Fruit fly (Drosophila melanogaster): Measurements from ENCODE around the gene CG46439.
"Not testable (repeated sequence)": the region's sequence is repeated elsewhere in the genome, so short reads cannot be mapped to it uniquely, and the experiment has no call there.

The CG46439 gene

DNA sequence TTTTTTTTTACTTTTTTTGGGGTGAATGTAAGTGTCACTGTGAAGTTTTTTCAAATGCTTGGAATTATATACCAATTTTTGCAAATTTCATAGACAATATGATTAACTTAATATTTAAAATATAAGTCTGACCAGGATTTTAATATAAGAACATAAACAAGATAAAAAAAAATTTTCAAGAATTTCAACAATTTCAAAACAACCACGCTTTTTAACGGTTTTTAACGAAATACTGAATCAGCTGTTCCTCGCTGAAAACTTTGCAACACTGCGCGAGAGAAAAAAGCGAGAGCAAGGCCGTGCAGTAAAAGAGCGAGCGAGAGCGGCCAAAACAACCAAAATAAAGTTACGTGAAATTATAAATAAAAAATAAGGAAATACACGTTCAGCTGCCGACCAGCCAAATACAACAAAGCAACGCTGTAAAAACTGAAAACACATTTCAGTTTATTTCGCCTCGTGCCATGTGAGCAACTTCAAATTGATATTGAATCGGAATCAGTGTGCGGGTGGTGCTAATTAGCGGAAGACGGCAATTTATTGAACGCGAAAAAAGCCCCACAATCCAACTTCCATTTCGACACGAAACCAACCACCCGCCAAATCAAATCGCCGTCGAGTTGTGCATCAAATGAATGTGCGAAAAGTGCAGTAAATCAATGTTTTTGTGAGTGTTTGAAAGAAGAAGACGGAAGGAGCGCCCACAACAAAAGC, at the start of gene CG46439, which contains the start of the genes Iyd and CG33947:
Gene CG46439 (minus strand): TSS at position 51 of the 714 bp plus-strand sequence.
Gene Iyd (minus strand): TSS at position 51 of the 714 bp plus-strand sequence.
Gene CG33947 (plus strand): TSS at position 302 of the 714 bp plus-strand sequence.
- TF ChIP-seq Dll (optimal IDR thresholded peaks at IDR 0.05) (no peak), pan (optimal IDR thresholded peaks at IDR 0.05) (no peak), usp (GFP tag; optimal IDR thresholded peaks at IDR 0.05) (no peak), EcR (GFP tag; optimal IDR thresholded peaks at IDR 0.05) (no peak), psq (optimal IDR thresholded peaks at IDR 0.05) (no peak), CG8478 (optimal IDR thresholded peaks at IDR 0.05) (no peak)

DNA sequence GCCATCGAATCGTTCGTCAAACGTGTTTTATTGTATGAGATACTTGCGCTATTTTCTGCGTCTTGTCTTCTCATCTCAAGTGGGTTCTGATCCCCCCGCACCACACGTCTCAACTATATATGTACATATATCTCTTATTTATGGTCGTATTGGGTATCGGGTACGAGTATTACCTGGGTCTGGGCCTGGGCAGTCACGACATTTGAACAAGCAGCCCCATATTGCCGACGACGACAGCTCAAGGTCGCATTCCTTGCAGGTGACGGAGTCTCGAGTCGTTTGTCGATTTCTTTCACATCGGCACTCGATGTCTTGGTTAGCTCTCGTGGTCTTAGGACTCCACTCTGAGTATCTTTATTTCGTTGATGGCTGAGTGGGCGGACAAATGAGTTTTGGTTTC, 49.0 kb upstream of the CG46439 start:
- no peak for TF ChIP-seq EcR (GFP tag; optimal IDR thresholded peaks at IDR 0.05)
- TF ChIP-seq usp (GFP tag; optimal IDR thresholded peaks at IDR 0.05), result no peak
- no peak for TF ChIP-seq pan (optimal IDR thresholded peaks at IDR 0.05)
- TF ChIP-seq CG8478 (optimal IDR thresholded peaks at IDR 0.05), result no peak
- no peak for TF ChIP-seq Dll (optimal IDR thresholded peaks at IDR 0.05)
- TF ChIP-seq psq (optimal IDR thresholded peaks at IDR 0.05), result no peak

DNA sequence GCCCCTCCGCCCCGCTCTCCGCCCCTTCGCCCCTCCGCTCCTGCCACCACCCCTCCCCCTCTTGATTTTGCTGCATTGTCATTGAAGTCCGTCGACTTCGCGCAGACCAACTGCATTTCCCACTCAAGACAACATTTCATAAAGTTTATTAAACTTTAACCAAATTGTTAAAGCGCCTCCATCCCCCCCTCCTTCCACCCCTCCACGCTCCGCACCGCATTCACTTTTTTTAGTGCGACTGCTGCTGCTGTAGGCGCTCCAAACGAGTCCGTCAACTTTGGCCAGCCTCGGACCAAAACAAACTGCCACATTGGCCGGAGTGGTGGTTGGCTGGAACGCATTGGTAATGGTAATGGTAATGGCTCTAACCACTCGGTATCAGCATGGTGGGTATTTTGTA, 42.8 kb upstream of the CG46439 start:
- TF ChIP-seq CG8478 (optimal IDR thresholded peaks at IDR 0.05), result no peak
- no peak for TF ChIP-seq pan (optimal IDR thresholded peaks at IDR 0.05)
- TF ChIP-seq psq (optimal IDR thresholded peaks at IDR 0.05), result no peak
- TF ChIP-seq usp (GFP tag; optimal IDR thresholded peaks at IDR 0.05), result no peak
- no peak for TF ChIP-seq Dll (optimal IDR thresholded peaks at IDR 0.05)
- no peak for TF ChIP-seq EcR (GFP tag; optimal IDR thresholded peaks at IDR 0.05)

DNA sequence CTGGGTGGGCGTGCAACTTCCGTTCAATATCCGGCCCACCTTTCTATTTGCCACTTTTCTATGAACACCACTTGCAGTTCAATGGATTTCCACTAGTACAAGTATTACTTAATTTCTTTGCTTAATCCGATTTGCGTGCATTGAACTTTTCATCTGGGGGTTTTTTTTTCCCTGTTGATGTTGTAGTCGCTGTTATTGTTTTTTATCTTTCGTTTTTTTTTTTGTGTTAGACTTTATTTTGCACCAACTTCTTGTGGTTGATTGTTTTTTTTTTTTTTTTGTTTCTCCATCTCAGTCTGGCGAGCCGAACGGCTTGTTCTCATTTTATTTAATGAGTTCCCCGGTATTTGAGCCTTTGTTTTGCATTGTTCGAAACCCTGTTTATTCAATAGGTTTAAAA, 40.3 kb upstream of the CG46439 start:
- TF ChIP-seq Dll (optimal IDR thresholded peaks at IDR 0.05) (no peak), usp (GFP tag; optimal IDR thresholded peaks at IDR 0.05) (no peak), EcR (GFP tag; optimal IDR thresholded peaks at IDR 0.05) (no peak), psq (optimal IDR thresholded peaks at IDR 0.05) (no peak), CG8478 (optimal IDR thresholded peaks at IDR 0.05) (no peak), pan (optimal IDR thresholded peaks at IDR 0.05) (no peak)

DNA sequence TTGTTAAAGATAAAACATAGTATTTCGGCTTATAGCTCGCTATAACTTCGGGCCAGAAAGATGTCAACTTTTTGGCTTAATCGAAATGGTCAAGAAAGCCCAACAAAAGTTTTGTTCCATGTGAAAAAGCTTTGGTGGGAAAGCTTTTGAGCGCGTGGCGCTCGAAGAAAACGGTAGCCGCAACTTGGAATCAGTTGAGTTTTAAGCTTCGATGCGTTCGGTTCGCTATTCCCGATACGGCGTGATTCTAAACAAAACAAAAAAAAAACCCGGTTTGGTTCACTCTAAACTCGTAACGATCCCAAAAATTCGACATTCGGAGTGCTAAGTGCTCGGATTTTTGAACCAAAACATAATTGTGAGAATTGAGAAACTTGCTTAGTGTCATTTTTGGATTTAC, 39.8 kb upstream of the CG46439 start, which contains the start of gene IRSp53:
Gene IRSp53 (plus strand): TSS at position 204 of the 400 bp plus-strand sequence.
- TF ChIP-seq pan (optimal IDR thresholded peaks at IDR 0.05), result no peak
- TF ChIP-seq CG8478 (optimal IDR thresholded peaks at IDR 0.05), result no peak
- TF ChIP-seq psq (optimal IDR thresholded peaks at IDR 0.05), result no peak
- no peak for TF ChIP-seq EcR (GFP tag; optimal IDR thresholded peaks at IDR 0.05)
- TF ChIP-seq Dll (optimal IDR thresholded peaks at IDR 0.05), result no peak

DNA sequence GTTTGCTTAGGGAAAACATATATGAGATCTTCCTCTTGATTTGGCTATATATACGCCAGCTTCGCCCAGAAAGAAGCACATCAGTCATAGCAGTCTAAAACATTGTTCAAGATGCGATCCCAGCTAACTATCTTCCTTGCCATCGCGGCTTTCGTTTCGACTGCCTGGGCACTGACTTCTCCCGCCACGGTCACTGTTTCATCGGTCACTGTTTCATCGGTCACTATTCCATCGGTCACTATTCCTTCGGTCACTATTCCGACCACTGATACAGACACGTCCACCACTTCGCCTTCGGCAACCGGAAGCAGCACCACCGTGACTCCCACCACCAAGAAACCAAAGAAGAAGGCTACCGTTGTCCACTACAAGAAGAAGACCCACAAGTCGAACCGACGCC, 38.8 kb upstream of the CG46439 start, which contains the start of gene CG14143:
Gene CG14143 (plus strand): TSS at position 102 of the 400 bp plus-strand sequence.
- not testable (repeated sequence) for TF ChIP-seq psq (optimal IDR thresholded peaks at IDR 0.05); EcR (GFP tag; optimal IDR thresholded peaks at IDR 0.05); Dll (optimal IDR thresholded peaks at IDR 0.05)

DNA sequence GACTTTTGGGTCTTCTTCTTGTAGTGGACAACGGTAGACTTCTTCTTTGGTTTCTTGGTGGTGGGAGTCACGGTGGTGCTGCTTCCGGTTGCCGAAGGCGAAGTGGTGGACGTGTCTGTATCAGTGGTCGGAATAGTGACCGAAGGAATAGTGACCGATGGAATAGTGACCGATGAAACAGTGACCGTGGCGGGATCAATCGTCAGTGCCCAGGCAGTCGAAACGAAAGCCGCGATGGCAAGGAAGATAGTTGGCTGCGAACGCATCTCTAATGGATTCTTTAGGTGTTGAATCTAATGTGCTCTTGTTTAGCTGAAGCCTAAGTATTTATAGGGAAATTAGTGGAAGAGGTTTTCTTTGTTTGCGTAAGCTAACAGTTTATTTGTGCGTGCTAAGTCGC, 36.0 kb upstream of the CG46439 start, which contains the start of gene CG32074:
Gene CG32074 (minus strand): TSS at position 268 of the 400 bp plus-strand sequence.
- TF ChIP-seq pan, psq, Dll (optimal IDR thresholded peaks at IDR 0.05): not testable (repeated sequence)

DNA sequence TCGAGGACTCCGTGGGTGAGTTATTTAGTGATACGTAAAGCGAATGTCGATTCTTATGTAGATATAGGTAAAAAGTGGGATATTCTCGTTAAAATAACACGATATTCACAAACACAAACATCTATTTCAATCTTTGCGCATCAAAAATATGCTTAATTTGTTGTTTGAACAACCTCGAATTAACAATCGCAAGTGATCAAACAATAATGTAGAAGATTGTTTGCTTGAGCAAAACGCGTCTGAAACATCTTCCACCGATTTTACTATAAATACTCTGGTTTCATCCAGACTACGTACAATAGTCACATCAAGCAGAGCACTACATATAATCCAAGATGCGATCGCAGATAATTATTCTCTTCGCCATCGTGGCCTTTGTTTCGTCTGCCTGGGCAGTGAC, 34.5 kb upstream of the CG46439 start, which contains the start of gene nol:
Gene nol (plus strand): TSS at position 301 of the 400 bp plus-strand sequence.
- no peak for TF ChIP-seq psq (optimal IDR thresholded peaks at IDR 0.05)
- no peak for TF ChIP-seq usp (GFP tag; optimal IDR thresholded peaks at IDR 0.05)
- TF ChIP-seq Dll (optimal IDR thresholded peaks at IDR 0.05), result no peak
- TF ChIP-seq pan (optimal IDR thresholded peaks at IDR 0.05), result no peak
- TF ChIP-seq EcR (GFP tag; optimal IDR thresholded peaks at IDR 0.05), result no peak
- TF ChIP-seq CG8478 (optimal IDR thresholded peaks at IDR 0.05), result no peak

DNA sequence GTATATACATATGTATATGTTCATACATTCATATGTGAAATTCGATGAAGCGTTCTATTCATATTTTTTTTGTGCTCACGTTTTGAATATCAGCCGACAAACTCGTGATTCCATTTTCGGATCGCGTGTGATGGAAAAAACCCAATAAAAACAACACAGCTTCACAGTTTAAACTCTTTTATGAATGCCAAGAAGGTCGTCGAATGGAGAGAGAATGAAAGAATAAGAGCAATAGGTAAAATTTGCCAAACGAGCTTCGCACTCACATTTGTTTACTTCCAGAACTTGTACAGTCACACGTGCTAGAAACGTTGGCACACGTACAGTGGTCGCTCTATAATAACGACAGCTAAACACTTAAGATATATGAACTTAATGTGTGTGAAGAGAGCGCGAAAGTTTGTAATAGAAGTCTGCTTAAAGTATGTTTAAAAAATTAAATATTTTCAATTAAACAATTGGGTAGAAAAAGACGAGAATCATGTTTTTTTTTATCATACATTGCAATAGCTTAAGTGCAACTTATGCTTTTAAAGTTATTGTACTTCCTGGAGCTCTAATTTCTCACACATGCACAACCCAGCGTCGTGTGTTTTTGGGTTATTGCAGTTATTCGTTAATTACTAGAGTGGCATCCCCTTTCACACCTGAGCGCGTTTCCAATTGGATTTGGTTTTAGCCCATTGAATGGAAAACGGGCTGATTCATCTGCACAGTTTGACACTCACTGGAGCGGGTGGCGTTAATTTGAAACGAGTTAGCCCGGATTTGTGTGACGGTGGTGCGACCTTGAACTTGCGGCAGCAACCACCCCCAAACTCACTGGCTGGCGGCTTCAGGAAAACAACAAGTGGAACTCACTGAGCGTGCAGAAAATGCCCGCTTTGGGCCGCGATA, 29.8 kb upstream of the CG46439 start:
- no peak for TF ChIP-seq psq (optimal IDR thresholded peaks at IDR 0.05)
- no peak for TF ChIP-seq EcR (GFP tag; optimal IDR thresholded peaks at IDR 0.05)
- TF ChIP-seq pan (optimal IDR thresholded peaks at IDR 0.05), result no peak

DNA sequence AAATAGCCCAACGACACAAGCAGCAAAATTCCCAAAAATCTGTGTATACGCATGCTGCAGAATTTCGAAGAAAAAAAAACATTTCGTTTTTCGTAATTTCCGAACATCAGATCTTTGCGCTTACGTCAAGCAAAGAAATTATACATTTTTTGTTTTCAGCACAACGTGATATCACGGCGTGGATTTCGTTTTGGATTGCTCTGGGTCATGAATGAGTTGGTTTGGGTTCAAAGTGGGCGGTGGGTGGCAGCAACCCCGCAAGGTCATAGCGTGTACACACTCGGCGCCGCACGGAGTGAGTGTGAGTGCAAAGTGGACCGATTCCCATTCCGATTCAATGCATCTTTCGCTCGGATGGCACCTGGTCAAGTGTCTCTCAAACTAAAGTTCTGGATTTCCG, 28.8 kb upstream of the CG46439 start:
- TF ChIP-seq pan (optimal IDR thresholded peaks at IDR 0.05) (no peak), CG8478 (optimal IDR thresholded peaks at IDR 0.05) (no peak), Dll (optimal IDR thresholded peaks at IDR 0.05) (no peak), usp (GFP tag; optimal IDR thresholded peaks at IDR 0.05) (no peak), EcR (GFP tag; optimal IDR thresholded peaks at IDR 0.05) (no peak), psq (optimal IDR thresholded peaks at IDR 0.05) (no peak)

DNA sequence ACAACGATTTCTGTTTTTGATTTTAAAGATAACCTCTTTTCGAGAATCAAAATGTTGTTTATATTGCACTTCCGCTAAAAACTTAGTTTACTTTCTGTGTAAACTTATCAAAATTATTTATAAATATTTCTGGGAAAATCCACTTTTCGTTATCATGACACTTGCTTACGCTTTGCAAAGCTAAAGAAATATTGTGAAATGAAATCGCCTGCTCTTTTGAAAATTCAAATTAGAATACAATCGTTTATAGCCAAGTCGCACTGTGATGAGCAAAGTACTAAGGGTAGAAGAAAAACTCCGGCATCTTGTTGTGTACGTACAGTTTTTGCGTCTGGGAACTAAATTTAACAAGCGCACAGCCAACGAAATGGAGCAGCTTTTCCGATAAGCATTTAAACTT, 28.4 kb upstream of the CG46439 start:
- TF ChIP-seq CG8478 (optimal IDR thresholded peaks at IDR 0.05), result no peak
- no peak for TF ChIP-seq psq (optimal IDR thresholded peaks at IDR 0.05)
- TF ChIP-seq pan (optimal IDR thresholded peaks at IDR 0.05), result no peak
- TF ChIP-seq Dll (optimal IDR thresholded peaks at IDR 0.05), result no peak
- no peak for TF ChIP-seq EcR (GFP tag; optimal IDR thresholded peaks at IDR 0.05)
- TF ChIP-seq usp (GFP tag; optimal IDR thresholded peaks at IDR 0.05), result no peak

All from whole organism.